Fruit fly (Drosophila melanogaster) S2 (cell line): ENCODE measurements around the gene Wdr24.

Source experiments
- CG8478 ChIP-seq: fragments of >200 bp; optimal IDR thresholded peaks from 2 replicates; lab custom pipeline; 2018
- CTCF ChIP-seq, 2 experiments: fragments of >200 bp; optimal IDR thresholded peaks; 2 replicates each; lab custom pipeline; 2018

DNA sequence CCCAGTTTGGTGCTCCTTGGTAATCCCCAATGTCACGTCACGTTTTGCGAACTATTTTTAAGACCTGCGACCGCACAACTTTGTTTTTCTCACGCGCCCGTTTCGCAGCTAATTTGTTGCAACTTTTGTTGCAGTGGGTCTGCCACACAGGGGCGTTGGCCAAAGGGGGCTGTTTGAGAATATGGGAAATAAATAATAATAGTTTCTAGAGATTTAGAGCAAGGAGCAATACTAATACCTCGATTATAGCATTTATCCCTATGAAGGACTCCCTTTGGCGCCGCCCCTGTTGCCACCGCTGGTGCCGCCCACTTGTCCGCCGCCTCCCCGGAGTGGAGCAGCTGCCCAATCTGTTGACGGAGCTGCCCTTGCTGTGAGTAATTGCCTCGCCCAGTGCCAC, 10.4 kb upstream of the Wdr24 start:
- TF ChIP-seq CTCF (optimal IDR thresholded peaks at IDR 0.05; lab: Kevin White, UChicago) (no peak), CG8478 (no peak)
